Worm (Caenorhabditis elegans) whole organism, late embryonic: Measurements from ENCODE around the gene msp-56.

ENCODE experiments used
- C38D4.7 ChIP-seq: fragments of 200-800 bp; sonication (Bioruptor generic); optimal IDR thresholded peaks from 2 replicates; lab custom pipeline; 2018; ENCODE audit warnings: mild to moderate bottlenecking, missing genetic modification characterization, moderate library complexity, missing compliant biosample characterization
- Y22D7AL.16 ChIP-seq: sonication (generic microtip); optimal IDR thresholded peaks from 2 replicates; lab custom pipeline; 2016; ENCODE audit warnings: missing genetic modification characterization, missing compliant biosample characterization
- ama-1 ChIP-seq: fragments of 150-350 bp; optimal IDR thresholded peaks from 2 replicates; lab custom pipeline; 2014
- elt-2 ChIP-seq: sonication (generic microtip); optimal IDR thresholded peaks from 2 replicates; lab custom pipeline; 2016; ENCODE audit warnings: missing genetic modification reagents, missing genetic modification characterization, missing compliant biosample characterization
- fkh-6 ChIP-seq: sonication (generic microtip); optimal IDR thresholded peaks from 2 replicates; lab custom pipeline; 2016; ENCODE audit warnings: missing genetic modification characterization, missing compliant biosample characterization
- hlh-8 ChIP-seq: sonication (generic microtip); optimal IDR thresholded peaks from 2 replicates; lab custom pipeline; 2016; ENCODE audit warnings: missing genotype, missing genetic modification characterization, missing compliant biosample characterization
- lim-6 ChIP-seq: sonication (generic microtip); optimal IDR thresholded peaks from 2 replicates; lab custom pipeline; 2016; ENCODE audit warnings: missing genetic modification characterization, missing compliant biosample characterization
- nfya-1 ChIP-seq: sonication (generic microtip); optimal IDR thresholded peaks from 2 replicates; lab custom pipeline; 2017; ENCODE audit warnings: missing genetic modification characterization, mild to moderate bottlenecking, missing compliant biosample characterization, antibody characterized with exemption, moderate library complexity
- odd-2 ChIP-seq: sonication (generic microtip); optimal IDR thresholded peaks from 2 replicates; lab custom pipeline; 2017; ENCODE audit warnings: antibody characterized with exemption, mild to moderate bottlenecking, missing genetic modification characterization, missing compliant biosample characterization
- pha-4 ChIP-seq: fragments of 150-350 bp; optimal IDR thresholded peaks from 2 replicates; lab custom pipeline; 2018; ENCODE audit warnings: missing biosample characterization, missing genetic modification reagents, missing genetic modification characterization
- ref-2 ChIP-seq: sonication (generic microtip); optimal IDR thresholded peaks from 2 replicates; lab custom pipeline; 2016; ENCODE audit warnings: missing genetic modification characterization, missing compliant biosample characterization
- tbx-2 ChIP-seq: sonication (generic microtip); optimal IDR thresholded peaks from 2 replicates; lab custom pipeline; 2016; ENCODE audit warnings: missing genetic modification characterization, missing compliant biosample characterization
- unc-55 ChIP-seq: sonication (generic microtip); optimal IDR thresholded peaks from 2 replicates; lab custom pipeline; 2017; ENCODE audit warnings: missing biosample characterization, missing genetic modification reagents, missing genetic modification characterization

DNA sequence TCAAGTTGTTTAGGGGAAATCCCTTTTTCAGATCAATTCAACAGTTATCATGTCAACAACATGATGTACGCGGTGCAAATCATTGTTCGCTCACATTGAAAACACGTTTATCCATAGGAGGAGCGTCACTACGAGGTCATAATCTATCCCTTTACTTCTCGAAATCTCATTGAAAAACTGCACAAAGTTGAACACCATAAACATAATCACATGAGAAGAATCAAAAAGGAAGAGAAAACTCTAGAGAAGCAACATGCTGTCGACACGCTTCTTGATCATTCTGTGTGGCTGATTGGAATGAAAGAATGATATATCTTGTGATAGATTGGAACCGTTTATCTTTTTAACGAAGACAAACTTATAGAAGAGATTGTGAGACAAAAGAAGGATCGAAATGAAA lies 26.6 kb downstream of the msp-56 start:
- TF ChIP-seq tbx-2 (tag; lab: Kevin White, UChicago) (no peak), pha-4 (tag; lab: Kevin White, UChicago) (no peak), ama-1 (lab: Kevin White, UChicago) (no peak), hlh-8 (no peak), elt-2 (tag; lab: Kevin White, UChicago) (no peak), ref-2 (tag; lab: Kevin White, UChicago) (no peak), nfya-1 (tag; lab: Kevin White, UChicago) (no peak), odd-2 (tag; lab: Kevin White, UChicago) (no peak), fkh-6 (tag; lab: Kevin White, UChicago) (no peak), lim-6 (tag; lab: Kevin White, UChicago) (no peak), Y22D7AL.16 (tag; lab: Kevin White, UChicago) (no peak), C38D4.7 (GFP tag; lab: Kevin White, UChicago) (no peak), unc-55 (GFP tag; lab: Kevin White, UChicago) (no peak)
